Worm (Caenorhabditis elegans): ENCODE results near the gene sorf-2.
A peak's percentile ranks its signal among the peaks of the same experiment; 100 is the strongest.

sorf-2 gene

ce11 chrIII:5329372-5329771 lies 2.9 kb downstream of the sorf-2 start:
- TF ChIP-seq unc-62 (GFP tag; optimal IDR thresholded peaks at IDR 0.05 in 1 of 2): no peak
- TF ChIP-seq unc-62 (tag; optimal IDR thresholded peaks at IDR 0.05): no peak
- TF ChIP-seq zip-11 (GFP tag; IDR thresholded peaks at IDR 0.05): no peak
- TF ChIP-seq aha-1 (tag): peak; percentile 94
- no peak for TF ChIP-seq fos-1 (tag; optimal IDR thresholded peaks at IDR 0.05)

- TF ChIP-seq unc-62 (GFP tag; optimal IDR thresholded peaks at IDR 0.05 in 1 of 2): peak in 1 of 2 experiments; percentile 99
- no peak for TF ChIP-seq unc-62 (tag; optimal IDR thresholded peaks at IDR 0.05)
- TF ChIP-seq fkh-10 (GFP tag; optimal IDR thresholded peaks at IDR 0.05): no peak
- TF ChIP-seq pqm-1 (tag; optimal IDR thresholded peaks at IDR 0.05): peak; percentile 41
- no peak for TF ChIP-seq pha-4 (GFP tag; IDR thresholded peaks at IDR 0.05)
- TF ChIP-seq pha-4 (tag; optimal IDR thresholded peaks at IDR 0.05): no peak
- no peak for TF ChIP-seq set-16 (GFP tag; IDR thresholded peaks at IDR 0.05)
- no peak for TF ChIP-seq dpl-1 (GFP tag; optimal IDR thresholded peaks at IDR 0.05)
- TF ChIP-seq nhr-10 (tag; optimal IDR thresholded peaks at IDR 0.05): no peak
- peak; percentile 31 for TF ChIP-seq nhr-28 (tag; optimal IDR thresholded peaks at IDR 0.05)
- TF ChIP-seq nhr-25 (tag; optimal IDR thresholded peaks at IDR 0.05; ENCODE audit: borderline replicate concordance, insufficient read depth): no peak
- peak; percentile 55 for TF ChIP-seq hlh-11 (tag; optimal IDR thresholded peaks at IDR 0.05)
- TF ChIP-seq daf-16 (GFP tag; optimal IDR thresholded peaks at IDR 0.05): no peak
- peak; percentile 56 for TF ChIP-seq daf-16 (tag; optimal IDR thresholded peaks at IDR 0.05)
- TF ChIP-seq mxl-3 (GFP tag; optimal IDR thresholded peaks at IDR 0.05): peak; percentile 57
- no peak for TF ChIP-seq php-3 (GFP tag; IDR thresholded peaks at IDR 0.05)
- TF ChIP-seq ceh-82 (tag; optimal IDR thresholded peaks at IDR 0.05): no peak
- peak; percentile 40 for TF ChIP-seq hlh-30 (tag; optimal IDR thresholded peaks at IDR 0.05; ENCODE audit: insufficient read depth)
- no peak for TF ChIP-seq nhr-41 (GFP tag; IDR thresholded peaks at IDR 0.05)
- no peak for TF ChIP-seq ces-1 (GFP tag; optimal IDR thresholded peaks at IDR 0.05)
- no peak for TF ChIP-seq lir-3 (tag; optimal IDR thresholded peaks at IDR 0.05)
- no peak for TF ChIP-seq zip-11 (GFP tag; IDR thresholded peaks at IDR 0.05)
- no peak for TF ChIP-seq tra-1 (GFP tag; IDR thresholded peaks at IDR 0.05)
- no peak for TF ChIP-seq lsy-2 (tag; optimal IDR thresholded peaks at IDR 0.05)
- no peak for TF ChIP-seq jun-1 (tag; optimal IDR thresholded peaks at IDR 0.05)
- peak; percentile 15; the same call in 1 of the 2 replicates for TF ChIP-seq dmd-6 (GFP tag; IDR thresholded peaks at IDR 0.05)
- no peak for TF ChIP-seq arid-1 (GFP tag; conservative IDR thresholded peaks at IDR 0.05)
These were observed 8.2 kb downstream of the sorf-2 start for ce11 chrIII:5334517-5335049.

- TF ChIP-seq F44E2.7 (GFP tag; IDR thresholded peaks at IDR 0.05): no peak
- no peak for TF ChIP-seq dpl-1 (GFP tag; optimal IDR thresholded peaks at IDR 0.05)
- no peak for TF ChIP-seq nhr-111 (GFP tag; optimal IDR thresholded peaks at IDR 0.05)
- no peak for TF ChIP-seq lin-39 (tag; optimal IDR thresholded peaks at IDR 0.05)
- no peak for TF ChIP-seq ctbp-1 (GFP tag; IDR thresholded peaks at IDR 0.05)
- TF ChIP-seq hlh-11 (tag; optimal IDR thresholded peaks at IDR 0.05): no peak
- TF ChIP-seq F26F4.8 (GFP tag; conservative IDR thresholded peaks at IDR 0.05): no peak
- TF ChIP-seq daf-16 (GFP tag; optimal IDR thresholded peaks at IDR 0.05): no peak
- no peak for TF ChIP-seq daf-16 (tag; optimal IDR thresholded peaks at IDR 0.05)
- no peak for TF ChIP-seq attf-4 (tag; optimal IDR thresholded peaks at IDR 0.05)
- TF ChIP-seq lsy-2 (tag; optimal IDR thresholded peaks at IDR 0.05): no peak
- no peak for TF ChIP-seq lim-7 (GFP tag; IDR thresholded peaks at IDR 0.05)
- no peak for TF ChIP-seq unc-39 (tag; optimal IDR thresholded peaks at IDR 0.05)
- no peak for TF ChIP-seq ceh-28 (tag; optimal IDR thresholded peaks at IDR 0.05)
- TF ChIP-seq ceh-32 (tag; optimal IDR thresholded peaks at IDR 0.05; ENCODE audit: poor library complexity): no peak
These were observed 12.4 kb downstream of the sorf-2 start for ce11 chrIII:5338787-5339186.
